Worm (Caenorhabditis elegans) whole organism, L4 larva: ENCODE results near the gene cox-17.

Experiments used
- D1046.2 ChIP-seq: fragments of 200-800 bp; sonication (Bioruptor generic); IDR thresholded peaks from 2 replicates; pipeline ENCODE4 v1.3.6; 2022; ENCODE audit warnings: missing genetic modification characterization, missing compliant biosample characterization
- T26A8.4 ChIP-seq: fragments of 200-800 bp; sonication (Bioruptor generic); IDR thresholded peaks from 2 replicates; pipeline ENCODE4 v1.3.6; 2022; ENCODE audit warnings: missing genetic modification characterization, missing compliant biosample characterization
- Y5F2A.4 ChIP-seq: fragments of 200-800 bp; sonication (Bioruptor generic); optimal IDR thresholded peaks from 2 replicates; lab custom pipeline; 2018; ENCODE audit warnings: mild to moderate bottlenecking, missing genetic modification characterization, missing compliant biosample characterization
- ZK337.2 ChIP-seq: fragments of 200-800 bp; sonication (Bioruptor generic); IDR thresholded peaks from 2 replicates; pipeline ENCODE4 v1.3.6; 2022; ENCODE audit warnings: missing genetic modification reagents, missing genetic modification characterization, missing compliant biosample characterization
- aha-1 ChIP-seq: fragments of 150-350 bp; peaks from one replicate; lab custom pipeline; 2014; ENCODE audit warnings: missing biosample characterization, missing genetic modification characterization
- attf-4 ChIP-seq: sonication (generic microtip); optimal IDR thresholded peaks from 3 replicates; lab custom pipeline; 2017; ENCODE audit warnings: missing biosample characterization, missing genetic modification characterization
- ceh-20 ChIP-seq: fragments of 200-800 bp; sonication (Bioruptor generic); IDR thresholded peaks from 2 replicates; pipeline ENCODE4 v1.3.6; 2022; ENCODE audit warnings: missing genetic modification reagents, missing genetic modification characterization, missing compliant biosample characterization
- ceh-28 ChIP-seq: fragments of 150-350 bp; optimal IDR thresholded peaks from 2 replicates; lab custom pipeline; 2014; ENCODE audit warnings: missing biosample characterization, missing genetic modification reagents, missing genetic modification characterization
- ceh-62 ChIP-seq: sonication (generic microtip); optimal IDR thresholded peaks from 2 replicates; lab custom pipeline; 2017; ENCODE audit warnings: missing biosample characterization, missing genetic modification characterization
- ceh-82 ChIP-seq: sonication (generic microtip); optimal IDR thresholded peaks from 2 replicates; lab custom pipeline; 2017; ENCODE audit warnings: missing biosample characterization, missing genetic modification characterization
- cey-2 ChIP-seq: sonication (generic microtip); optimal IDR thresholded peaks from 3 replicates; lab custom pipeline; 2017; ENCODE audit warnings: missing genetic modification characterization, mild to moderate bottlenecking, missing compliant biosample characterization, antibody characterized with exemption, borderline replicate concordance; ENCODE audit not compliant: insufficient read depth
- dmd-6 ChIP-seq: fragments of 200-800 bp; sonication (Bioruptor generic); IDR thresholded peaks from 2 replicates; pipeline ENCODE4 v1.3.6; 2022; ENCODE audit warnings: missing genetic modification reagents, missing genetic modification characterization, missing compliant biosample characterization
- dmd-8 ChIP-seq: fragments of 200-800 bp; sonication (Bioruptor generic); IDR thresholded peaks from 2 replicates; pipeline ENCODE4 v1.3.6; 2022; ENCODE audit warnings: missing genetic modification characterization, missing compliant biosample characterization
- duxl-1 ChIP-seq: sonication (generic microtip); optimal IDR thresholded peaks from 2 replicates; lab custom pipeline; 2016; ENCODE audit warnings: mild to moderate bottlenecking, missing genetic modification characterization, moderate library complexity, missing compliant biosample characterization; ENCODE audit not compliant: poor library complexity
- dve-1 ChIP-seq: sonication (generic microtip); optimal IDR thresholded peaks from 2 replicates; lab custom pipeline; 2017; ENCODE audit warnings: antibody characterized with exemption, mild to moderate bottlenecking, missing genetic modification characterization, missing compliant biosample characterization; ENCODE audit not compliant: insufficient read depth
- egl-27 ChIP-seq: sonication (generic microtip); optimal IDR thresholded peaks from 3 replicates; lab custom pipeline; 2017; ENCODE audit warnings: missing biosample characterization, missing genetic modification reagents, missing genetic modification characterization
- hif-1 ChIP-seq, 2 experiments: sonication (generic microtip); optimal IDR thresholded peaks; 2 replicates each; lab custom pipeline; 2016 to 2017; ENCODE audit warnings: missing compliant biosample characterization in 2 of 2, missing genetic modification characterization in 2 of 2, missing genetic modification reagents in 2 of 2, missing genotype in 2 of 2, mild to moderate bottlenecking in 1 of 2
- jun-1 ChIP-seq: fragments of 150-350 bp; optimal IDR thresholded peaks from 2 replicates; lab custom pipeline; 2014; ENCODE audit warnings: missing biosample characterization, missing genetic modification reagents, missing genetic modification characterization
- lim-7 ChIP-seq: fragments of 200-800 bp; sonication (Bioruptor generic); IDR thresholded peaks from 2 replicates; pipeline ENCODE4 v1.3.6; 2022; ENCODE audit warnings: missing genetic modification characterization, missing compliant biosample characterization
- lin-1 ChIP-seq: fragments of 200-800 bp; sonication (Bioruptor generic); IDR thresholded peaks from 2 replicates; pipeline ENCODE4 v1.3.6; 2022; ENCODE audit warnings: missing genetic modification reagents, missing genetic modification characterization, missing compliant biosample characterization
- lin-29 ChIP-seq: fragments of 200-800 bp; sonication (Bioruptor generic); IDR thresholded peaks from 2 replicates; pipeline ENCODE4 v1.3.6; 2022; ENCODE audit warnings: missing genetic modification reagents, missing genetic modification characterization, missing compliant biosample characterization
- madf-5 ChIP-seq, 2 experiments: fragments of 200-800 bp; sonication (Bioruptor generic); IDR thresholded peaks; 2 replicates each; pipeline ENCODE4 v1.3.6; 2022; ENCODE audit warnings: missing compliant biosample characterization in 2 of 2, missing genetic modification characterization in 2 of 2
- mdl-1 ChIP-seq, 2 experiments: fragments of 150-350 bp in 1 of 2; sonication (generic microtip) in 1 of 2; optimal IDR thresholded peaks; 2 replicates each; lab custom pipeline; 2014 to 2017; ENCODE audit warnings: missing biosample characterization in 2 of 2, missing genetic modification characterization in 2 of 2
- mdt-29 ChIP-seq: fragments of 200-800 bp; sonication (Bioruptor generic); IDR thresholded peaks from 2 replicates; pipeline ENCODE4 v1.3.6; 2022; ENCODE audit warnings: missing genetic modification reagents, missing genetic modification characterization, missing compliant biosample characterization
- nhr-10 ChIP-seq: fragments of 150-350 bp; optimal IDR thresholded peaks from 2 replicates; lab custom pipeline; 2014; ENCODE audit warnings: missing biosample characterization, missing genetic modification characterization
- nhr-111 ChIP-seq: fragments of 200-800 bp; sonication (Bioruptor generic); optimal IDR thresholded peaks from 2 replicates; lab custom pipeline; 2018; ENCODE audit warnings: mild to moderate bottlenecking, missing genetic modification characterization, missing compliant biosample characterization
- nhr-42 ChIP-seq: fragments of 200-800 bp; sonication (Bioruptor generic); IDR thresholded peaks from 2 replicates; pipeline ENCODE4 v1.3.6; 2022; ENCODE audit warnings: missing genetic modification characterization, missing compliant biosample characterization
- nhr-48 ChIP-seq: sonication (generic microtip); optimal IDR thresholded peaks from 2 replicates; lab custom pipeline; 2016; ENCODE audit warnings: mild to moderate bottlenecking, missing genetic modification characterization, missing compliant biosample characterization
- nhr-76 ChIP-seq: fragments of 150-350 bp; optimal IDR thresholded peaks from 2 replicates; lab custom pipeline; 2014; ENCODE audit warnings: missing biosample characterization, missing genetic modification characterization
- nhr-77 ChIP-seq: fragments of 150-350 bp; optimal IDR thresholded peaks from 2 replicates; lab custom pipeline; 2014; ENCODE audit warnings: missing biosample characterization, missing genetic modification characterization
- pha-4 ChIP-seq, 2 experiments: fragments of 150-350 bp in 1 of 2; fragments of 200-800 bp in 1 of 2; sonication (Bioruptor generic) in 1 of 2; IDR thresholded peaks in 1 of 2; optimal IDR thresholded peaks in 1 of 2; 2 replicates each; pipeline versions ENCODE4 v1.3.6 to Lab custom; 2014 to 2022; ENCODE audit warnings: missing genetic modification characterization in 2 of 2, missing genetic modification reagents in 2 of 2, missing biosample characterization in 1 of 2, missing compliant biosample characterization in 1 of 2
- php-3 ChIP-seq: fragments of 200-800 bp; sonication (Bioruptor generic); IDR thresholded peaks from 2 replicates; pipeline ENCODE4 v1.3.6; 2022; ENCODE audit warnings: missing genetic modification reagents, missing genetic modification characterization, missing compliant biosample characterization
- pqm-1 ChIP-seq: sonication (generic microtip); optimal IDR thresholded peaks from 2 replicates; lab custom pipeline; 2017; ENCODE audit warnings: missing biosample characterization, missing genetic modification characterization
- set-16 ChIP-seq: fragments of 200-800 bp; sonication (Bioruptor generic); IDR thresholded peaks from 2 replicates; pipeline ENCODE4 v1.3.6; 2022; ENCODE audit warnings: missing genetic modification reagents, missing genetic modification characterization, missing compliant biosample characterization
- skn-1 ChIP-seq: fragments of 150-350 bp; optimal IDR thresholded peaks from 2 replicates; lab custom pipeline; 2014; ENCODE audit warnings: missing biosample characterization, missing genetic modification characterization
- snpc-1.2 ChIP-seq: fragments of 200-800 bp; sonication (Bioruptor generic); IDR thresholded peaks from 2 replicates; pipeline ENCODE4 v1.3.6; 2022; ENCODE audit warnings: missing genetic modification reagents, missing genetic modification characterization, missing compliant biosample characterization
- spr-1 ChIP-seq: sonication (generic microtip); optimal IDR thresholded peaks from 2 replicates; lab custom pipeline; 2016; ENCODE audit warnings: mild to moderate bottlenecking, missing genetic modification characterization, missing compliant biosample characterization
- unc-39 ChIP-seq: sonication (generic microtip); optimal IDR thresholded peaks from 2 replicates; lab custom pipeline; 2017; ENCODE audit warnings: missing biosample characterization, missing genetic modification characterization
- unc-62 ChIP-seq, 3 experiments: fragments of 150-350 bp in 1 of 3; sonication (generic microtip); optimal IDR thresholded peaks in 2 of 3; peaks in 1 of 3; 1 replicate in 1 of 3; 2 replicates in 2 of 3; lab custom pipeline; 2014 to 2017; ENCODE audit warnings: missing biosample characterization in 3 of 3, missing genetic modification characterization in 3 of 3, missing genetic modification reagents in 3 of 3, missing genotype in 1 of 3
- zfp-3 ChIP-seq: fragments of 200-800 bp; sonication (Bioruptor generic); conservative IDR thresholded peaks from 2 replicates; pipeline ENCODE4 v1.3.6; 2022; ENCODE audit warnings: missing genetic modification reagents, missing genetic modification characterization, missing compliant biosample characterization
- zip-11 ChIP-seq: fragments of 200-800 bp; sonication (Bioruptor generic); IDR thresholded peaks from 2 replicates; pipeline ENCODE4 v1.3.6; 2022; ENCODE audit warnings: missing genetic modification characterization, missing compliant biosample characterization
- ztf-11 ChIP-seq: fragments of 150-350 bp; optimal IDR thresholded peaks from 2 replicates; lab custom pipeline; 2014; ENCODE audit warnings: missing biosample characterization, missing genetic modification characterization
- ztf-7 ChIP-seq: fragments of 150-350 bp; optimal IDR thresholded peaks from 2 replicates; lab custom pipeline; 2014; ENCODE audit warnings: missing biosample characterization, missing genetic modification characterization

The cox-17 gene

ce11 chrIII:190686-191085 is at the start of gene cox-17:
cox-17 (plus strand) TSS chrIII:190986.
- TF ChIP-seq ceh-82 (no peak), nhr-42 (GFP tag; lab: Robert Waterston, UW) (peak; percentile 12; the same call in 1 of the 2 replicates)

- TF ChIP-seq hif-1 (tag; optimal IDR thresholded peaks at IDR 0.05; lab: Kevin White, UChicago) = no peak
- TF ChIP-seq D1046.2 (GFP tag; lab: Robert Waterston, UW) = no peak
Measured at ce11 chrIII:143121-143520, 47.7 kb upstream of the cox-17 start, which contains the start of gene fbxb-82. fbxb-82 (minus strand) TSS chrIII:143221.

- TF ChIP-seq jun-1 (tag; lab: Kevin White, UChicago) (no peak), snpc-1.2 (GFP tag; lab: Robert Waterston, UW) (no peak), zfp-3 (GFP tag; lab: Robert Waterston, UW) (no peak), spr-1 (no peak), cey-2 (tag; lab: Kevin White, UChicago) (no peak), php-3 (GFP tag; lab: Robert Waterston, UW) (no peak), dve-1 (tag; lab: Kevin White, UChicago) (no peak)
Measured at ce11 chrIII:145078-145477, 45.7 kb upstream of the cox-17 start, which contains the start of the genes T17A3.12 and fbxb-83. T17A3.12 (minus strand) TSS chrIII:145178. fbxb-83 (minus strand) TSS chrIII:145211.

DNA sequence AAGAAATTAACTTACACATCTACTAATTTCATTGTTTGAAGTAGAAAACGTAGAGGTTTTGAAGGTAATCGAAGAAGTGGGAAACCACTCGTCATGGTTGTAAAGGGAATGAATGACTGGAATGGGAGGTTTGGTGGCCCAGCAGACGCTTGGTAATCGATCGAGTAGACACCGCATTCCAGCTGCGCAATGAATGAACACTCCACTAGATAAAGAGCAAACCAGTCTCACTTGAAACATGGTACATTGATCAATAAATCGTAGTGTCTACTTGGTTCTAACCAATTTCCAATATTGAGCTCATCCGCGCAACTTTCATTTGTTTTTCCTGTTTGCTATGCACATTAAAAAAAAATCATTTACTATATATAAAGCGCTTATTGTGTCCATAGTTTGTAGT is 44.4 kb upstream of the cox-17 start, which contains the start of gene fbxb-84:
Gene fbxb-84 (minus strand): TSS at position 101 of the 400 bp plus-strand sequence.
- TF ChIP-seq pqm-1 (tag; lab: Kevin White, UChicago) = no peak
- no peak for TF ChIP-seq unc-39 (tag; lab: Kevin White, UChicago)
- no peak for TF ChIP-seq nhr-77
- no peak for TF ChIP-seq lin-29 (GFP tag; lab: Robert Waterston, UW)
- TF ChIP-seq ceh-28 (tag; lab: Kevin White, UChicago) = no peak
- no peak for TF ChIP-seq ceh-20
- TF ChIP-seq dmd-8 (GFP tag; lab: Robert Waterston, UW) = no peak
- no peak for TF ChIP-seq ceh-62 (tag; lab: Kevin White, UChicago)
- no peak for TF ChIP-seq snpc-1.2 (GFP tag; lab: Robert Waterston, UW)
- TF ChIP-seq ZK337.2 (GFP tag; lab: Robert Waterston, UW) = no peak
- no peak for TF ChIP-seq unc-62 (GFP tag; optimal IDR thresholded peaks at IDR 0.05 in 1 of 2; lab: Kevin White, UChicago)
- TF ChIP-seq unc-62 (tag; optimal IDR thresholded peaks at IDR 0.05; lab: Kevin White, UChicago) = no peak
- TF ChIP-seq ztf-11 (tag; lab: Kevin White, UChicago) = no peak
- TF ChIP-seq Y5F2A.4 (GFP tag; lab: Kevin White, UChicago) = no peak
- TF ChIP-seq skn-1 (tag; lab: Kevin White, UChicago) = no peak
- no peak for TF ChIP-seq ceh-82
- TF ChIP-seq zip-11 (GFP tag; lab: Robert Waterston, UW) = no peak
- TF ChIP-seq nhr-10 (tag; lab: Kevin White, UChicago) = no peak
- no peak for TF ChIP-seq attf-4 (tag; lab: Kevin White, UChicago)
- no peak for TF ChIP-seq php-3 (GFP tag; lab: Robert Waterston, UW)
- no peak for TF ChIP-seq lim-7 (GFP tag; lab: Robert Waterston, UW)

DNA sequence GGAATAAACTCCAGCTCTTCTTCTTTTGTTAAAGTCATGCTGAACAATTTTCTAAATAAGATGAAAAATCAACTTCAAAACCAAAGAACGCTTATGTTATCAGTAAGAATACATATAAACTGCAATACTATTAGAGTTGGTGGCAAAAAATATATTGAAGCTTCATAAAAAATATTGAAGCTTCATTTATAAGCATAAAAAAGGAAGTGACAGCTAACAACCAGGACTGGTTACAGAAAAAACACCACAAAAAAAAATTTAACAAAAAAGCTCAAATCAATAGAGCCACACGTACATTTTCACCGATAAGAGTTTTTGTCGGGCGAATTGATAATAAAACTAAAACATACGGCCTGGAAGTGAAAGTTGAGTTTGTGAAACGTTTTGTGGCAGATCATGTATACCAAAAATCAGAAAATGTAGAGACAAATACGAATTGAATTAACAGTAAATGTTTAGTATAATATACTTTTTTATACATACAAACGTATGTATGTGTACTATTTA is 43.2 kb upstream of the cox-17 start, which contains the start of gene sqst-5:
Gene sqst-5 (minus strand): TSS at position 51 of the 507 bp plus-strand sequence.
- no peak for TF ChIP-seq madf-5 (GFP tag; IDR thresholded peaks at IDR 0.05; lab: Robert Waterston, UW)
- TF ChIP-seq aha-1 (tag; lab: Kevin White, UChicago) = no peak
- TF ChIP-seq duxl-1 = no peak
- TF ChIP-seq pha-4 (GFP tag; IDR thresholded peaks at IDR 0.05; lab: Robert Waterston, UW) = no peak
- no peak for TF ChIP-seq pha-4 (tag; optimal IDR thresholded peaks at IDR 0.05; lab: Kevin White, UChicago)
- TF ChIP-seq php-3 (GFP tag; lab: Robert Waterston, UW) = no peak
- TF ChIP-seq dmd-6 = peak; percentile 34; the same call in 1 of the 2 replicates
- TF ChIP-seq nhr-76 (tag; lab: Kevin White, UChicago) = no peak
- no peak for TF ChIP-seq lin-29 (GFP tag; lab: Robert Waterston, UW)
- no peak for TF ChIP-seq nhr-111 (GFP tag; lab: Kevin White, UChicago)
- no peak for TF ChIP-seq ztf-7 (tag; lab: Kevin White, UChicago)
- TF ChIP-seq T26A8.4 = no peak
- TF ChIP-seq egl-27 (tag; lab: Kevin White, UChicago) = no peak
- no peak for TF ChIP-seq mdt-29 (GFP tag; lab: Robert Waterston, UW)
- TF ChIP-seq set-16 (GFP tag; lab: Robert Waterston, UW) = no peak
- TF ChIP-seq lin-1 = no peak
- no peak for TF ChIP-seq mdl-1 (tag; optimal IDR thresholded peaks at IDR 0.05; lab: Kevin White, UChicago)
- TF ChIP-seq jun-1 (tag; lab: Kevin White, UChicago) = no peak
- TF ChIP-seq ceh-82 = no peak
- no peak for TF ChIP-seq nhr-48 (tag; lab: Kevin White, UChicago)
